Worm (Caenorhabditis elegans) whole organism, L4 larva: Measurements from ENCODE around the gene F56D6.12.

ENCODE experiments used
- R02D3.7 ChIP-seq: fragments of 150-350 bp; sonication (generic microtip); optimal IDR thresholded peaks from 3 replicates; lab custom pipeline; 2014; ENCODE audit warnings: missing biosample characterization, missing genetic modification characterization
- T26A8.4 ChIP-seq: fragments of 200-800 bp; sonication (Bioruptor generic); IDR thresholded peaks from 2 replicates; pipeline ENCODE4 v1.3.6; 2022; ENCODE audit warnings: missing genetic modification characterization, missing compliant biosample characterization
- ZK546.5 ChIP-seq, 2 experiments: sonication (generic microtip); optimal IDR thresholded peaks; 2 replicates each; lab custom pipeline; 2017; ENCODE audit warnings: missing biosample characterization in 2 of 2, missing genetic modification characterization in 2 of 2
- aly-2 ChIP-seq: sonication (generic microtip); optimal IDR thresholded peaks from 2 replicates; lab custom pipeline; 2018; ENCODE audit warnings: missing biosample characterization, missing genetic modification characterization
- ama-1 ChIP-seq: fragments of 150-350 bp; optimal IDR thresholded peaks from 2 replicates; lab custom pipeline; 2014; ENCODE audit warnings: inconsistent platforms, mixed read lengths
- ceh-20 ChIP-seq: fragments of 200-800 bp; sonication (Bioruptor generic); IDR thresholded peaks from 2 replicates; pipeline ENCODE4 v1.3.6; 2022; ENCODE audit warnings: missing genetic modification reagents, missing genetic modification characterization, missing compliant biosample characterization
- ceh-44 ChIP-seq: fragments of 200-800 bp; sonication (Bioruptor generic); IDR thresholded peaks from 2 replicates; pipeline ENCODE4 v1.3.6; 2022; ENCODE audit warnings: missing genetic modification reagents, missing genetic modification characterization, missing compliant biosample characterization
- ceh-62 ChIP-seq: sonication (generic microtip); optimal IDR thresholded peaks from 2 replicates; lab custom pipeline; 2017; ENCODE audit warnings: missing biosample characterization, missing genetic modification characterization
- daf-12 ChIP-seq: fragments of 150-350 bp; optimal IDR thresholded peaks from 2 replicates; lab custom pipeline; 2014; ENCODE audit warnings: missing biosample characterization, missing genetic modification reagents, missing genetic modification characterization
- nhr-10 ChIP-seq: fragments of 150-350 bp; optimal IDR thresholded peaks from 2 replicates; lab custom pipeline; 2014; ENCODE audit warnings: missing biosample characterization, missing genetic modification characterization
- unc-39 ChIP-seq: sonication (generic microtip); optimal IDR thresholded peaks from 2 replicates; lab custom pipeline; 2017; ENCODE audit warnings: missing biosample characterization, missing genetic modification characterization
- zfp-3 ChIP-seq: fragments of 200-800 bp; sonication (Bioruptor generic); conservative IDR thresholded peaks from 2 replicates; pipeline ENCODE4 v1.3.6; 2022; ENCODE audit warnings: missing genetic modification reagents, missing genetic modification characterization, missing compliant biosample characterization

DNA sequence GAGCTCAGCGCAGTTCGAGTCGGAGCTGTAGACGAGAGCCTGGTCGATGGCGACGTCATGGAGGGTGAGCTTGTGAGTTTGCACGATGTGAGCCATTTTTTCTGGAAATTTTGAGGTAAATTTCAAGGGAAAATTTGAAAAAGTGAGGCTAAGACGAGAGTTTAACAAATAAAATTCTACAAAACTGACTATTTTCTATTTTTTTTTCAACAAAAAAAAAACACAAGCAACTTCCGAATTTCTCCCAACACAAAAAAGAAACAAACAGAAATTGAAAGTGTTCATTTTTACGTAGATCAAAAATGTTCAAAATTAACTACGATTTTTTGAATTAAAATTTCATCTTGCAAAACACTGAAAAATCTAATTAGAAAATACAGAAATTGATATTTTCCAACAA lies 34.2 kb upstream of the F56D6.12 start, which contains the start of gene F37C4.5:
- no peak for TF ChIP-seq daf-12
- TF ChIP-seq ama-1 (lab: Kevin White, UChicago), result no peak
- no peak for TF ChIP-seq ZK546.5 (tag; optimal IDR thresholded peaks at IDR 0.05; lab: Kevin White, UChicago)
- TF ChIP-seq ceh-20 (GFP tag; lab: Robert Waterston, UW), result no peak
- TF ChIP-seq zfp-3 (GFP tag; lab: Robert Waterston, UW), result no peak
- TF ChIP-seq aly-2 (tag; lab: Kevin White, UChicago), result no peak
- TF ChIP-seq ceh-62 (tag; lab: Kevin White, UChicago), result no peak
- no peak for TF ChIP-seq R02D3.7 (tag; lab: Kevin White, UChicago)
- no peak for TF ChIP-seq nhr-10 (tag; lab: Kevin White, UChicago)
- no peak for TF ChIP-seq ceh-44 (GFP tag; lab: Robert Waterston, UW)
- no peak for TF ChIP-seq T26A8.4
- TF ChIP-seq unc-39, result no peak
